Worm (Caenorhabditis elegans) whole organism, young adult: ENCODE measurements around the gene Y71H2AM.14.
A peak's percentile ranks its signal among the peaks of the same experiment; 100 is the strongest.

ENCODE experiments used
- B0035.1 ChIP-seq: sonication (generic microtip); optimal IDR thresholded peaks from 2 replicates; lab custom pipeline; 2016; ENCODE audit warnings: missing genetic modification characterization, mild to moderate bottlenecking, missing compliant biosample characterization, missing genotype, missing genetic modification reagents
- B0261.1 ChIP-seq: sonication (generic microtip); optimal IDR thresholded peaks from 2 replicates; lab custom pipeline; 2016; ENCODE audit warnings: mild to moderate bottlenecking, missing genetic modification characterization, moderate library complexity, missing compliant biosample characterization
- C06A6.2 ChIP-seq: fragments of 200-800 bp; sonication (Bioruptor generic); conservative IDR thresholded peaks from 2 replicates; pipeline ENCODE4 v1.3.6; 2022; ENCODE audit warnings: missing genetic modification characterization, missing compliant biosample characterization
- C17E4.6 ChIP-seq: fragments of 200-800 bp; sonication (Bioruptor generic); IDR thresholded peaks from 2 replicates; pipeline ENCODE4 v1.3.6; 2022; ENCODE audit warnings: missing genetic modification reagents, missing genetic modification characterization, missing compliant biosample characterization
- D2030.7 ChIP-seq: fragments of 200-800 bp; sonication (Bioruptor generic); IDR thresholded peaks from 2 replicates; pipeline ENCODE4 v1.3.6; 2022; ENCODE audit warnings: missing genetic modification reagents, missing genetic modification characterization, missing compliant biosample characterization
- F10E7.11 ChIP-seq: sonication (generic microtip); optimal IDR thresholded peaks from 2 replicates; lab custom pipeline; 2017; ENCODE audit warnings: mild to moderate bottlenecking, missing genetic modification characterization, moderate library complexity, missing compliant biosample characterization
- F22D6.2 ChIP-seq: sonication (generic microtip); optimal IDR thresholded peaks from 2 replicates; lab custom pipeline; 2016; ENCODE audit warnings: mild to moderate bottlenecking, missing genetic modification characterization, missing compliant biosample characterization
- F23B12.7 ChIP-seq: sonication (generic microtip); optimal IDR thresholded peaks from 2 replicates; lab custom pipeline; 2017; ENCODE audit warnings: missing genetic modification characterization, mild to moderate bottlenecking, missing compliant biosample characterization, antibody characterized with exemption, moderate library complexity; ENCODE audit not compliant: insufficient read depth
- F33H1.4 ChIP-seq: fragments of 200-800 bp; sonication (Bioruptor generic); IDR thresholded peaks from 2 replicates; pipeline ENCODE4 v1.3.6; 2022; ENCODE audit warnings: missing genetic modification reagents, missing genetic modification characterization, missing compliant biosample characterization
- F57A8.1 ChIP-seq: fragments of 200-800 bp; sonication (Bioruptor generic); optimal IDR thresholded peaks from 2 replicates; lab custom pipeline; 2018; ENCODE audit warnings: mild to moderate bottlenecking, missing genetic modification characterization, moderate library complexity, missing compliant biosample characterization
- K11D2.4 ChIP-seq: fragments of 200-800 bp; sonication (Bioruptor generic); IDR thresholded peaks from 2 replicates; pipeline ENCODE4 v1.3.6; 2022; ENCODE audit warnings: missing genetic modification reagents, missing genetic modification characterization, missing compliant biosample characterization
- Y53G8AR.9 ChIP-seq: fragments of 200-800 bp; sonication (Bioruptor generic); conservative IDR thresholded peaks from 2 replicates; pipeline ENCODE4 v1.3.6; 2022; ENCODE audit warnings: missing genetic modification reagents, missing genetic modification characterization, missing compliant biosample characterization
- Y79H2A.3 ChIP-seq: fragments of 200-800 bp; sonication (Bioruptor generic); conservative IDR thresholded peaks from 2 replicates; pipeline ENCODE4 v1.3.6; 2022; ENCODE audit warnings: missing genetic modification reagents, missing genetic modification characterization, missing compliant biosample characterization
- Y95B8A.8 ChIP-seq: fragments of 200-800 bp; sonication (Bioruptor generic); IDR thresholded peaks from 2 replicates; pipeline ENCODE4 v1.3.6; 2022; ENCODE audit warnings: missing genetic modification reagents, missing genetic modification characterization, missing compliant biosample characterization
- ZK185.1 ChIP-seq: sonication (generic microtip); optimal IDR thresholded peaks from 2 replicates; lab custom pipeline; 2016; ENCODE audit warnings: mild to moderate bottlenecking, missing genetic modification characterization, missing compliant biosample characterization; ENCODE audit not compliant: poor library complexity, severe bottlenecking
- aptf-3 ChIP-seq: fragments of 200-800 bp; sonication (Bioruptor generic); IDR thresholded peaks from 2 replicates; pipeline ENCODE4 v1.3.6; 2022; ENCODE audit warnings: missing genetic modification characterization, missing compliant biosample characterization
- attf-6 ChIP-seq: fragments of 200-800 bp; sonication (Bioruptor generic); IDR thresholded peaks from 2 replicates; pipeline ENCODE4 v1.3.6; 2022; ENCODE audit warnings: missing genetic modification reagents, missing genetic modification characterization, missing compliant biosample characterization
- ccch-3 ChIP-seq: fragments of 200-800 bp; sonication (Bioruptor generic); optimal IDR thresholded peaks from 2 replicates; lab custom pipeline; 2018; ENCODE audit warnings: mild to moderate bottlenecking, missing genetic modification characterization, missing compliant biosample characterization
- cebp-2 ChIP-seq: fragments of 200-800 bp; sonication (Bioruptor generic); IDR thresholded peaks from 2 replicates; pipeline ENCODE4 v1.3.6; 2022; ENCODE audit warnings: missing genetic modification characterization, missing compliant biosample characterization
- chd-7 ChIP-seq: sonication (generic microtip); optimal IDR thresholded peaks from 2 replicates; lab custom pipeline; 2016; ENCODE audit warnings: mild to moderate bottlenecking, missing genetic modification characterization, moderate library complexity, missing compliant biosample characterization
- die-1 ChIP-seq: sonication (generic microtip); optimal IDR thresholded peaks from 2 replicates; lab custom pipeline; 2016; ENCODE audit warnings: missing genotype, mild to moderate bottlenecking, missing genetic modification characterization, missing compliant biosample characterization
- dpff-1 ChIP-seq: sonication (generic microtip); optimal IDR thresholded peaks from 2 replicates; lab custom pipeline; 2017; ENCODE audit warnings: mild to moderate bottlenecking, missing genetic modification characterization, missing compliant biosample characterization
- dpl-1 ChIP-seq: fragments of 150-350 bp; optimal IDR thresholded peaks from 2 replicates; lab custom pipeline; 2014; ENCODE audit warnings: missing biosample characterization, missing genetic modification reagents, missing genetic modification characterization
- egl-44 ChIP-seq: fragments of 200-800 bp; sonication (Bioruptor generic); IDR thresholded peaks from 2 replicates; pipeline ENCODE4 v1.3.6; 2022; ENCODE audit warnings: missing genetic modification reagents, missing genetic modification characterization, missing compliant biosample characterization
- hlh-12 ChIP-seq: sonication (generic microtip); optimal IDR thresholded peaks from 2 replicates; lab custom pipeline; 2016; ENCODE audit warnings: missing genetic modification characterization, missing compliant biosample characterization
- hlh-26 ChIP-seq: fragments of 200-800 bp; sonication (Bioruptor generic); conservative IDR thresholded peaks from 2 replicates; pipeline ENCODE4 v1.3.6; 2022; ENCODE audit warnings: missing genetic modification reagents, missing genetic modification characterization, missing compliant biosample characterization
- hmg-1.2 ChIP-seq: fragments of 200-800 bp; sonication (Bioruptor generic); IDR thresholded peaks from 2 replicates; pipeline ENCODE4 v1.3.6; 2022; ENCODE audit warnings: missing genetic modification reagents, missing genetic modification characterization, missing compliant biosample characterization
- hmg-20 ChIP-seq: fragments of 200-800 bp; sonication (Bioruptor generic); IDR thresholded peaks from 2 replicates; pipeline ENCODE4 v1.3.6; 2022; ENCODE audit warnings: missing genetic modification reagents, missing genetic modification characterization, missing compliant biosample characterization
- let-526 ChIP-seq: fragments of 200-800 bp; sonication (Bioruptor generic); IDR thresholded peaks from 2 replicates; pipeline ENCODE4 v1.3.6; 2022; ENCODE audit warnings: missing genetic modification reagents, missing genetic modification characterization, missing compliant biosample characterization
- lin-26 ChIP-seq: fragments of 200-800 bp; sonication (Bioruptor generic); IDR thresholded peaks from 2 replicates; pipeline ENCODE4 v1.3.6; 2022; ENCODE audit warnings: missing genetic modification reagents, missing genetic modification characterization, missing compliant biosample characterization
- lsl-1 ChIP-seq: fragments of 200-800 bp; sonication (Bioruptor generic); optimal IDR thresholded peaks from 2 replicates; lab custom pipeline; 2018; ENCODE audit warnings: mild to moderate bottlenecking, missing genetic modification characterization, moderate library complexity, missing compliant biosample characterization
- lsy-27 ChIP-seq: sonication (generic microtip); optimal IDR thresholded peaks from 2 replicates; lab custom pipeline; 2017; ENCODE audit warnings: missing genetic modification characterization, mild to moderate bottlenecking, missing compliant biosample characterization, antibody characterized with exemption, missing genotype, borderline replicate concordance; ENCODE audit not compliant: insufficient read depth
- madf-10 ChIP-seq: sonication (generic microtip); optimal IDR thresholded peaks from 2 replicates; lab custom pipeline; 2016; ENCODE audit warnings: mild to moderate bottlenecking, missing genetic modification characterization, missing compliant biosample characterization
- madf-6 ChIP-seq: fragments of 200-800 bp; sonication (Bioruptor generic); IDR thresholded peaks from 2 replicates; pipeline ENCODE4 v1.3.6; 2022; ENCODE audit warnings: missing genetic modification reagents, missing genetic modification characterization, missing compliant biosample characterization
- mcd-1 ChIP-seq: fragments of 200-800 bp; sonication (Bioruptor generic); IDR thresholded peaks from 2 replicates; pipeline ENCODE4 v1.3.6; 2022; ENCODE audit warnings: missing genetic modification reagents, missing genetic modification characterization, missing compliant biosample characterization
- mxl-1 ChIP-seq: sonication (generic microtip); optimal IDR thresholded peaks from 2 replicates; lab custom pipeline; 2016; ENCODE audit warnings: missing genetic modification characterization, missing compliant biosample characterization
- nfya-2 ChIP-seq: fragments of 200-800 bp; sonication (Bioruptor generic); IDR thresholded peaks from 2 replicates; pipeline ENCODE4 v1.3.6; 2022; ENCODE audit warnings: missing genetic modification reagents, missing genetic modification characterization, missing compliant biosample characterization
- nfyb-1 ChIP-seq: fragments of 200-800 bp; sonication (Bioruptor generic); IDR thresholded peaks from 2 replicates; pipeline ENCODE4 v1.3.6; 2022; ENCODE audit warnings: missing genetic modification reagents, missing genetic modification characterization, missing compliant biosample characterization
- nhr-120 ChIP-seq: fragments of 200-800 bp; sonication (Bioruptor generic); IDR thresholded peaks from 2 replicates; pipeline ENCODE4 v1.3.6; 2022; ENCODE audit warnings: missing genetic modification characterization, missing compliant biosample characterization
- pbrm-1 ChIP-seq: fragments of 200-800 bp; sonication (Bioruptor generic); IDR thresholded peaks from 2 replicates; pipeline ENCODE4 v1.3.6; 2022; ENCODE audit warnings: missing genetic modification reagents, missing genetic modification characterization, missing compliant biosample characterization
- rcor-1 ChIP-seq: fragments of 200-800 bp; sonication (Bioruptor generic); IDR thresholded peaks from 2 replicates; pipeline ENCODE4 v1.3.6; 2022; ENCODE audit warnings: missing genetic modification reagents, missing genetic modification characterization, missing compliant biosample characterization
- rec-8 ChIP-seq, 2 experiments: sonication (generic microtip); optimal IDR thresholded peaks; 2 replicates each; lab custom pipeline; 2016; ENCODE audit warnings: mild to moderate bottlenecking in 2 of 2, missing genetic modification characterization in 2 of 2, missing genetic modification reagents in 2 of 2, missing genotype in 2 of 2, missing biosample characterization in 1 of 2, missing compliant biosample characterization in 1 of 2, moderate library complexity in 1 of 2
- snpc-1.1 ChIP-seq: sonication (generic microtip); optimal IDR thresholded peaks from 2 replicates; lab custom pipeline; 2017; ENCODE audit warnings: missing genetic modification characterization, mild to moderate bottlenecking, missing compliant biosample characterization, antibody characterized with exemption, moderate library complexity, missing genotype, missing genetic modification reagents; ENCODE audit not compliant: insufficient read depth
- snpc-1.3 ChIP-seq: sonication (generic microtip); optimal IDR thresholded peaks from 2 replicates; lab custom pipeline; 2017; ENCODE audit warnings: missing genetic modification characterization, mild to moderate bottlenecking, missing compliant biosample characterization, antibody characterized with exemption, moderate library complexity, missing genotype, missing genetic modification reagents; ENCODE audit not compliant: insufficient read depth
- tbp1 ChIP-seq: fragments of 200-800 bp; sonication (Bioruptor generic); optimal IDR thresholded peaks from 2 replicates; lab custom pipeline; 2018; ENCODE audit warnings: mild to moderate bottlenecking, missing genetic modification characterization, missing compliant biosample characterization
- tbx-9 ChIP-seq: sonication (generic microtip); optimal IDR thresholded peaks from 2 replicates; lab custom pipeline; 2016; ENCODE audit warnings: borderline replicate concordance, missing genetic modification characterization, inconsistent platforms, missing compliant biosample characterization
- unc-130 ChIP-seq: sonication (generic microtip); optimal IDR thresholded peaks from 2 replicates; lab custom pipeline; 2016; ENCODE audit warnings: missing genetic modification reagents, missing genetic modification characterization, missing compliant biosample characterization
- unc-62 ChIP-seq: fragments of 150-350 bp; optimal IDR thresholded peaks from 2 replicates; lab custom pipeline; 2014; ENCODE audit warnings: missing biosample characterization, missing genetic modification reagents, missing genetic modification characterization
- ztf-6 ChIP-seq: fragments of 200-800 bp; sonication (Bioruptor generic); IDR thresholded peaks from 2 replicates; pipeline ENCODE4 v1.3.6; 2022; ENCODE audit warnings: missing genetic modification reagents, missing genetic modification characterization, missing compliant biosample characterization

The Y71H2AM.14 gene

ce11 chrIII:2698740-2699139 is 47.7 kb downstream of the Y71H2AM.14 start, which contains the start of gene slc-30A9:
Gene slc-30A9, minus strand, starts transcription at chrIII:2698817.
- TF ChIP-seq K11D2.4 (no peak), chd-7 (no peak), tbp1 (GFP tag; lab: Kevin White, UChicago) (no peak), egl-44 (GFP tag; lab: Robert Waterston, UW) (no peak), snpc-1.1 (tag; lab: Kevin White, UChicago) (no peak), nfyb-1 (GFP tag; lab: Robert Waterston, UW) (no peak), aptf-3 (GFP tag; lab: Robert Waterston, UW) (no peak), ztf-6 (no peak), unc-62 (GFP tag; lab: Kevin White, UChicago) (no peak), die-1 (tag; lab: Kevin White, UChicago) (no peak), unc-130 (no peak), F10E7.11 (tag; lab: Kevin White, UChicago) (no peak), mcd-1 (peak; percentile 89), madf-10 (tag; lab: Kevin White, UChicago) (no peak), tbx-9 (tag; lab: Kevin White, UChicago) (no peak), hlh-26 (no peak), ccch-3 (GFP tag; lab: Kevin White, UChicago) (no peak), dpl-1 (GFP tag; lab: Kevin White, UChicago) (no peak), C17E4.6 (GFP tag; lab: Robert Waterston, UW) (no peak), let-526 (no peak), F33H1.4 (peak; percentile 54; the same call in 1 of the 2 replicates), nfya-2 (GFP tag; lab: Robert Waterston, UW) (no peak), hlh-12 (tag; lab: Kevin White, UChicago) (no peak), snpc-1.3 (tag; lab: Kevin White, UChicago) (no peak), Y79H2A.3 (GFP tag; lab: Robert Waterston, UW) (no peak), pbrm-1 (GFP tag; lab: Robert Waterston, UW) (no peak), B0035.1 (no peak), cebp-2 (no peak), F57A8.1 (GFP tag; lab: Kevin White, UChicago) (no peak), lin-26 (no peak), rec-8 (tag; optimal IDR thresholded peaks at IDR 0.05; lab: Kevin White, UChicago) (no peak), lsy-27 (tag; lab: Kevin White, UChicago) (no peak), dpff-1 (tag; lab: Kevin White, UChicago) (no peak), Y95B8A.8 (no peak), madf-6 (GFP tag; lab: Robert Waterston, UW) (peak; percentile 53; the same call in 1 of the 2 replicates), hmg-1.2 (GFP tag; lab: Robert Waterston, UW) (peak; percentile 98), hmg-20 (GFP tag; lab: Robert Waterston, UW) (no peak), Y53G8AR.9 (GFP tag; lab: Robert Waterston, UW) (no peak), B0261.1 (tag; lab: Kevin White, UChicago) (no peak), rcor-1 (no peak), lsl-1 (GFP tag; lab: Kevin White, UChicago) (peak; percentile 26), F23B12.7 (tag; lab: Kevin White, UChicago) (no peak), C06A6.2 (GFP tag; lab: Robert Waterston, UW) (no peak), nhr-120 (GFP tag; lab: Robert Waterston, UW) (no peak), D2030.7 (GFP tag; lab: Robert Waterston, UW) (0 out of 2 replicates have a peak, but pooled peaks have one; percentile 23), ZK185.1 (tag; lab: Kevin White, UChicago) (no peak), mxl-1 (tag; lab: Kevin White, UChicago) (no peak), attf-6 (no peak), F22D6.2 (tag; lab: Kevin White, UChicago) (no peak)
